Worm (Caenorhabditis elegans) whole organism, dauer: ENCODE measurements around the gene C46F9.5.

Experiments
- unc-62 ChIP-seq: sonication (generic microtip); optimal IDR thresholded peaks from 2 replicates; lab custom pipeline; 2017; ENCODE audit warnings: missing biosample characterization, missing genetic modification reagents, missing genetic modification characterization

C46F9.5 gene

ce11 chrII:1926162-1926561 lies 30.8 kb downstream of the C46F9.5 start, which contains the start of gene F52C6.2:
Gene F52C6.2 (plus strand): TSS chrII:1926462.
- no peak for TF ChIP-seq unc-62 (GFP tag; lab: Kevin White, UChicago)

- no peak for TF ChIP-seq unc-62 (GFP tag; lab: Kevin White, UChicago)
Observed at ce11 chrII:1928578-1928977, 33.2 kb downstream of the C46F9.5 start.

- TF ChIP-seq unc-62 (GFP tag; lab: Kevin White, UChicago) = no peak
Observed at ce11 chrII:1939652-1940051, 44.3 kb downstream of the C46F9.5 start, which contains the start of gene ZK250.13. Gene ZK250.13 (minus strand): TSS chrII:1939752.

- no peak for TF ChIP-seq unc-62 (GFP tag; lab: Kevin White, UChicago)
Observed at ce11 chrII:1945093-1945492, 49.7 kb downstream of the C46F9.5 start, which contains the start of gene ZK250.14. Gene ZK250.14 (minus strand): TSS chrII:1945193.
